Worm (Caenorhabditis elegans): Measurements from ENCODE around the gene str-151.

str-151 gene

DNA sequence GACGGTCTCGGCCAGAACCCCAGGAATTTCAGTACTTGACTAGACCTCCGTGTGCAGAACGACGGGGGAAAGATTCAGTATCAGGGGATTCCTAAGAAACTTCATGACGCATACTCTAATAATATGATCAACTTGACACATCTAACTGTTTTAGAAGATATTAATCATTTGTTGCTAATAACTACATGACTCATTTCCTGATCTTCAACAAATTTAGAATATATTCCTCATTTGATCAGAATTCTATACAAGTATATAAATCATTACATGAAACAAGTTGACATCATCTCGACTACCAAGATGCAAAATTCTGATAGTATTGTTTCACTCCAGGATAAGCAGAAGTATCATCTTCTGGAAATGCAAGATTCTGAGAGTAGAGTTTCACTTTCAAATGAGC is 40.8 kb upstream of the str-151 start, which contains the start of gene Y32B12B.8 (continued):
- TF ChIP-seq mes-4 (tag; optimal IDR thresholded peaks at IDR 0.05), result no peak

DNA sequence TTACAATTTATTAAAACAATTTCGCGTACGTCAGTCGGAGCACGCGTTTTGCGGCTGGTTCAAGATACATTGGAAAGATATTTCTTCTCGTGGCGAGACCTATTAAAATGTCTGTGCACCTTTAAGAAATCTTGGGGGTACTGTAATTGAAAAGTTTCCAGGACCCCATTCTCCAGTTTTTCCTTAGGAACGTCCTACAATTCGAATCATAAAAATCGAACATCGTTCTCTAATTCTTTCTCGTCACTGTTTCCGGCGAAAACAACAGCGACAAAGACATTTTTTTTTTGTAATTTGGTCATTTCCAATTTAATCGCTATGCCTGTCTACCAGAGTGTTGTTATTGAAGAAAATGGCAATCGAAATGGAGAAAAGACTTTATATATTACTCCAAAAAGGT is 39.3 kb upstream of the str-151 start, which contains the start of gene Y32B12B.1:
TSS of gene Y32B12B.1 (plus strand) at position 301 of the 400 bp plus-strand sequence.
- TF ChIP-seq madf-3 (GFP tag; IDR thresholded peaks at IDR 0.05), result no peak
- no peak for TF ChIP-seq Y53F4B.3 (GFP tag; IDR thresholded peaks at IDR 0.05)
- TF ChIP-seq lsy-27 (tag; optimal IDR thresholded peaks at IDR 0.05; ENCODE audit: borderline replicate concordance, insufficient read depth), result no peak
- TF ChIP-seq sea-2 (GFP tag; IDR thresholded peaks at IDR 0.05), result no peak

DNA sequence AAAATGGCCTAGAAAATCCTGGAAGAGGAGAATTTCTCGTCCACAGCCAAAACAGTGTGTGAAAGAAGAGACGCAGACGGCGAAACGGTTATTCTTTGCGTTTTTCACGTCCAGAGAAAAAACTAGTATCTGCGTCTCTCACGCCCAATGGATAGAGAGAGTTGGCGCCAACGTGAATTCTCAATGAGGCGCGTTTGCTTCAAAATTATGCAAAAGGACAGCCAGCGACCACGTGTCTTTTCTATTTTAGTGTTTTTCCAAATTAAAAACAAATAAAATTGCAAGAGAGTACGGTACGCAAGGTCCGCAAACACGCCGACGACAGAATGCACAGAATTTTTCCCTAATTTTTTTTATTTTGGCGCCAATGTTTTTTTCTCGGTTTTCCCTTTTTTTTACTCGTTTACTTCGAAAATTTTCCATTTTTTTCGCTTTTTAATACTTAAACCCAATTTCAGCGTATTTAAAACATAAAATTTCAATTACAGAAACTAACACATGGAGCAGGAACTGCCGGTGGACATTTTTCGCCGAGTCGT is 38.0 kb upstream of the str-151 start, which contains the start of gene Y32B12B.2:
TSS of gene Y32B12B.2 (plus strand) at position 489 of the 539 bp plus-strand sequence.
- TF ChIP-seq sdz-38 (tag; optimal IDR thresholded peaks at IDR 0.05) (no peak), hlh-26 (GFP tag; conservative IDR thresholded peaks at IDR 0.05) (no peak), Y56A3A.18 (GFP tag; IDR thresholded peaks at IDR 0.05) (no peak), ceh-40 (GFP tag; IDR thresholded peaks at IDR 0.05) (no peak), F33H1.4 (GFP tag; IDR thresholded peaks at IDR 0.05) (no peak), snpc-1.3 (tag; optimal IDR thresholded peaks at IDR 0.05; ENCODE audit: insufficient read depth) (no peak), madf-10 (tag; optimal IDR thresholded peaks at IDR 0.05) (no peak), pbrm-1 (GFP tag; IDR thresholded peaks at IDR 0.05) (peak; percentile 68; the same call in 1 of the 2 replicates), chd-7 (tag; optimal IDR thresholded peaks at IDR 0.05) (no peak), sptf-2 (GFP tag; optimal IDR thresholded peaks at IDR 0.05) (no peak), mes-4 (tag; optimal IDR thresholded peaks at IDR 0.05) (no peak), unc-62 (GFP tag; optimal IDR thresholded peaks at IDR 0.05) (no peak), ama-1 (optimal IDR thresholded peaks at IDR 0.05) (no peak), ama-1 (GFP tag; optimal IDR thresholded peaks at IDR 0.05) (no peak), sea-2 (GFP tag; IDR thresholded peaks at IDR 0.05) (0 out of 2 replicates have a peak, but pooled peaks have one; percentile 32), athp-1 (tag; optimal IDR thresholded peaks at IDR 0.05) (peak; percentile 9), efl-1 (GFP tag; optimal IDR thresholded peaks at IDR 0.05) (peak; percentile 66), tbp1 (GFP tag; optimal IDR thresholded peaks at IDR 0.05) (peak; percentile 40), egl-44 (GFP tag; IDR thresholded peaks at IDR 0.05) (no peak), Y53G8AR.9 (GFP tag; conservative IDR thresholded peaks at IDR 0.05) (0 out of 2 replicates have a peak, but pooled peaks have one; percentile 25), mcd-1 (GFP tag; IDR thresholded peaks at IDR 0.05) (peak; percentile 85), tbx-9 (tag; optimal IDR thresholded peaks at IDR 0.05; ENCODE audit: borderline replicate concordance) (no peak), K12H6.12 (tag; optimal IDR thresholded peaks at IDR 0.05) (peak; percentile 31), ztf-6 (GFP tag; IDR thresholded peaks at IDR 0.05) (0 out of 2 replicates have a peak, but pooled peaks have one; percentile 11), lin-26 (GFP tag; IDR thresholded peaks at IDR 0.05) (no peak), pha-4 (tag; optimal IDR thresholded peaks at IDR 0.05) (no peak), hrde-1 (tag; optimal IDR thresholded peaks at IDR 0.05; ENCODE audit: borderline replicate concordance) (peak; percentile 13), K11D2.4 (GFP tag; IDR thresholded peaks at IDR 0.05) (peak; percentile 39; the same call in 1 of the 2 replicates), F57A8.1 (GFP tag; optimal IDR thresholded peaks at IDR 0.05) (no peak), snpc-1.1 (tag; optimal IDR thresholded peaks at IDR 0.05; ENCODE audit: insufficient read depth) (no peak), lir-1 (GFP tag; conservative IDR thresholded peaks at IDR 0.05) (peak; percentile 28; the same call in 1 of the 2 replicates), F23B12.7 (tag; optimal IDR thresholded peaks at IDR 0.05; ENCODE audit: insufficient read depth) (no peak), ceh-100 (GFP tag; IDR thresholded peaks at IDR 0.05) (peak; percentile 54; the same call in 1 of the 2 replicates), madf-6 (GFP tag; IDR thresholded peaks at IDR 0.05) (no peak; the same call in none of the 2 replicates), ztf-28 (GFP tag; IDR thresholded peaks at IDR 0.05) (peak; percentile 41; the same call in 1 of the 2 replicates), zim-3 (tag; optimal IDR thresholded peaks at IDR 0.05) (no peak), xnd-1 (tag; optimal IDR thresholded peaks at IDR 0.05) (peak; percentile 38), nhr-90 (tag; optimal IDR thresholded peaks at IDR 0.05) (no peak), somi-1 (GFP tag; optimal IDR thresholded peaks at IDR 0.05) (peak; percentile 22), die-1 (tag; optimal IDR thresholded peaks at IDR 0.05) (no peak), attf-6 (GFP tag; IDR thresholded peaks at IDR 0.05) (peak; percentile 56)
